Worm (Caenorhabditis elegans) whole organism, L4 larva: ENCODE data around the gene lro-1.

ENCODE experiments used
- F26F4.8 ChIP-seq: fragments of 200-800 bp; sonication (Bioruptor generic); conservative IDR thresholded peaks from 2 replicates; pipeline ENCODE4 v1.3.6; 2022; ENCODE audit warnings: missing genetic modification characterization, missing compliant biosample characterization
- F44E2.7 ChIP-seq: fragments of 200-800 bp; sonication (Bioruptor generic); IDR thresholded peaks from 2 replicates; pipeline ENCODE4 v2.1.2; 2022; ENCODE audit warnings: missing genetic modification characterization, missing compliant biosample characterization
- F49E8.2 ChIP-seq: sonication (generic microtip); optimal IDR thresholded peaks from 2 replicates; lab custom pipeline; 2016; ENCODE audit warnings: missing compliant biosample characterization, mild to moderate bottlenecking, missing genetic modification characterization, borderline replicate concordance
- aha-1 ChIP-seq: fragments of 150-350 bp; peaks from one replicate; lab custom pipeline; 2014; ENCODE audit warnings: missing biosample characterization, missing genetic modification characterization
- aly-2 ChIP-seq: sonication (generic microtip); optimal IDR thresholded peaks from 2 replicates; lab custom pipeline; 2018; ENCODE audit warnings: missing biosample characterization, missing genetic modification characterization
- ceh-20 ChIP-seq: fragments of 200-800 bp; sonication (Bioruptor generic); IDR thresholded peaks from 2 replicates; pipeline ENCODE4 v1.3.6; 2022; ENCODE audit warnings: missing genetic modification reagents, missing genetic modification characterization, missing compliant biosample characterization
- ceh-28 ChIP-seq: fragments of 150-350 bp; optimal IDR thresholded peaks from 2 replicates; lab custom pipeline; 2014; ENCODE audit warnings: missing biosample characterization, missing genetic modification reagents, missing genetic modification characterization
- ceh-32 ChIP-seq: sonication (generic microtip); optimal IDR thresholded peaks from 2 replicates; lab custom pipeline; 2016; ENCODE audit warnings: mild to moderate bottlenecking, missing genetic modification characterization, missing compliant biosample characterization; ENCODE audit not compliant: poor library complexity
- cey-2 ChIP-seq: sonication (generic microtip); optimal IDR thresholded peaks from 3 replicates; lab custom pipeline; 2017; ENCODE audit warnings: missing genetic modification characterization, mild to moderate bottlenecking, missing compliant biosample characterization, antibody characterized with exemption, borderline replicate concordance; ENCODE audit not compliant: insufficient read depth
- ctbp-1 ChIP-seq: fragments of 200-800 bp; sonication (Bioruptor generic); IDR thresholded peaks from 2 replicates; pipeline ENCODE4 v1.3.6; 2022; ENCODE audit warnings: missing genetic modification reagents, missing genetic modification characterization, missing compliant biosample characterization
- daf-16 ChIP-seq, 3 experiments: sonication (generic microtip); optimal IDR thresholded peaks; 2 replicates each; lab custom pipeline; 2016 to 2017; ENCODE audit warnings: missing genetic modification characterization in 3 of 3, missing genetic modification reagents in 3 of 3, mild to moderate bottlenecking in 2 of 3, missing compliant biosample characterization in 2 of 3, missing biosample characterization in 1 of 3, moderate library complexity in 1 of 3
- daf-8 ChIP-seq: fragments of 200-800 bp; sonication (Bioruptor generic); IDR thresholded peaks from 2 replicates; pipeline ENCODE4 v1.3.6; 2022; ENCODE audit warnings: missing genetic modification characterization, missing compliant biosample characterization
- dmd-8 ChIP-seq: fragments of 200-800 bp; sonication (Bioruptor generic); IDR thresholded peaks from 2 replicates; pipeline ENCODE4 v1.3.6; 2022; ENCODE audit warnings: missing genetic modification characterization, missing compliant biosample characterization
- dve-1 ChIP-seq: sonication (generic microtip); optimal IDR thresholded peaks from 2 replicates; lab custom pipeline; 2017; ENCODE audit warnings: antibody characterized with exemption, mild to moderate bottlenecking, missing genetic modification characterization, missing compliant biosample characterization; ENCODE audit not compliant: insufficient read depth
- egl-43 ChIP-seq: fragments of 200-800 bp; sonication (Bioruptor generic); IDR thresholded peaks from 2 replicates; pipeline ENCODE4 v1.3.6; 2022; ENCODE audit warnings: missing genetic modification reagents, missing genetic modification characterization, missing compliant biosample characterization
- gei-8 ChIP-seq: fragments of 200-800 bp; sonication (Bioruptor generic); optimal IDR thresholded peaks from 2 replicates; lab custom pipeline; 2018; ENCODE audit warnings: mild to moderate bottlenecking, missing genetic modification characterization, missing compliant biosample characterization
- hif-1 ChIP-seq, 2 experiments: sonication (generic microtip); optimal IDR thresholded peaks; 2 replicates each; lab custom pipeline; 2016 to 2017; ENCODE audit warnings: missing compliant biosample characterization in 2 of 2, missing genetic modification characterization in 2 of 2, missing genetic modification reagents in 2 of 2, missing genotype in 2 of 2, mild to moderate bottlenecking in 1 of 2
- lsy-2 ChIP-seq, 2 experiments: fragments of 150-350 bp in 1 of 2; sonication (generic microtip) in 1 of 2; optimal IDR thresholded peaks; 2 replicates each; lab custom pipeline; 2014 to 2017; ENCODE audit warnings: missing biosample characterization in 2 of 2, missing genetic modification characterization in 2 of 2
- madf-5 ChIP-seq, 2 experiments: fragments of 200-800 bp; sonication (Bioruptor generic); IDR thresholded peaks; 2 replicates each; pipeline ENCODE4 v1.3.6; 2022; ENCODE audit warnings: missing compliant biosample characterization in 2 of 2, missing genetic modification characterization in 2 of 2
- mdl-1 ChIP-seq, 2 experiments: fragments of 150-350 bp in 1 of 2; sonication (generic microtip) in 1 of 2; optimal IDR thresholded peaks; 2 replicates each; lab custom pipeline; 2014 to 2017; ENCODE audit warnings: missing biosample characterization in 2 of 2, missing genetic modification characterization in 2 of 2
- mdt-29 ChIP-seq: fragments of 200-800 bp; sonication (Bioruptor generic); IDR thresholded peaks from 2 replicates; pipeline ENCODE4 v1.3.6; 2022; ENCODE audit warnings: missing genetic modification reagents, missing genetic modification characterization, missing compliant biosample characterization
- nhr-10 ChIP-seq: fragments of 150-350 bp; optimal IDR thresholded peaks from 2 replicates; lab custom pipeline; 2014; ENCODE audit warnings: missing biosample characterization, missing genetic modification characterization
- nhr-102 ChIP-seq: sonication (generic microtip); optimal IDR thresholded peaks from 2 replicates; lab custom pipeline; 2016; ENCODE audit warnings: mild to moderate bottlenecking, missing genetic modification characterization, moderate library complexity, missing compliant biosample characterization
- nhr-25 ChIP-seq: sonication (generic microtip); optimal IDR thresholded peaks from 2 replicates; lab custom pipeline; 2017; ENCODE audit warnings: missing genetic modification characterization, mild to moderate bottlenecking, missing compliant biosample characterization, antibody characterized with exemption, moderate library complexity, borderline replicate concordance; ENCODE audit not compliant: insufficient read depth
- nhr-41 ChIP-seq: fragments of 200-800 bp; sonication (Bioruptor generic); IDR thresholded peaks from 2 replicates; pipeline ENCODE4 v1.3.6; 2022; ENCODE audit warnings: missing genetic modification reagents, missing genetic modification characterization, missing compliant biosample characterization
- nhr-6 ChIP-seq: fragments of 150-350 bp; optimal IDR thresholded peaks from 2 replicates; lab custom pipeline; 2014; ENCODE audit warnings: missing biosample characterization, missing genetic modification characterization
- pqm-1 ChIP-seq: sonication (generic microtip); optimal IDR thresholded peaks from 2 replicates; lab custom pipeline; 2017; ENCODE audit warnings: missing biosample characterization, missing genetic modification characterization
- saeg-2 ChIP-seq: fragments of 200-800 bp; sonication (Bioruptor generic); IDR thresholded peaks from 2 replicates; pipeline ENCODE4 v1.3.6; 2022; ENCODE audit warnings: missing genetic modification reagents, missing genetic modification characterization, missing compliant biosample characterization
- set-16 ChIP-seq: fragments of 200-800 bp; sonication (Bioruptor generic); IDR thresholded peaks from 2 replicates; pipeline ENCODE4 v1.3.6; 2022; ENCODE audit warnings: missing genetic modification reagents, missing genetic modification characterization, missing compliant biosample characterization
- snpc-1.2 ChIP-seq: fragments of 200-800 bp; sonication (Bioruptor generic); IDR thresholded peaks from 2 replicates; pipeline ENCODE4 v1.3.6; 2022; ENCODE audit warnings: missing genetic modification reagents, missing genetic modification characterization, missing compliant biosample characterization
- spr-1 ChIP-seq: sonication (generic microtip); optimal IDR thresholded peaks from 2 replicates; lab custom pipeline; 2016; ENCODE audit warnings: mild to moderate bottlenecking, missing genetic modification characterization, missing compliant biosample characterization
- tag-97 ChIP-seq: fragments of 200-800 bp; sonication (Bioruptor generic); IDR thresholded peaks from 2 replicates; pipeline ENCODE4 v1.3.6; 2022; ENCODE audit warnings: missing genetic modification characterization, missing compliant biosample characterization
- tra-1 ChIP-seq: fragments of 200-800 bp; sonication (Bioruptor generic); IDR thresholded peaks from 2 replicates; pipeline ENCODE4 v1.3.6; 2022; ENCODE audit warnings: missing genetic modification reagents, missing genetic modification characterization, missing compliant biosample characterization
- unc-39 ChIP-seq: sonication (generic microtip); optimal IDR thresholded peaks from 2 replicates; lab custom pipeline; 2017; ENCODE audit warnings: missing biosample characterization, missing genetic modification characterization
- unc-62 ChIP-seq, 3 experiments: fragments of 150-350 bp in 1 of 3; sonication (generic microtip); optimal IDR thresholded peaks in 2 of 3; peaks in 1 of 3; 1 replicate in 1 of 3; 2 replicates in 2 of 3; lab custom pipeline; 2014 to 2017; ENCODE audit warnings: missing biosample characterization in 3 of 3, missing genetic modification characterization in 3 of 3, missing genetic modification reagents in 3 of 3, missing genotype in 1 of 3
- vab-7 ChIP-seq: fragments of 200-800 bp; sonication (Bioruptor generic); IDR thresholded peaks from 2 replicates; pipeline ENCODE4 v1.3.6; 2022; ENCODE audit warnings: missing genetic modification reagents, missing genetic modification characterization, missing compliant biosample characterization
- ztf-11 ChIP-seq: fragments of 150-350 bp; optimal IDR thresholded peaks from 2 replicates; lab custom pipeline; 2014; ENCODE audit warnings: missing biosample characterization, missing genetic modification characterization

Gene lro-1

ce11 chrX:6296402-6296844 lies 24.5 kb downstream of the lro-1 start (continued):
- TF ChIP-seq tra-1 (GFP tag; lab: Robert Waterston, UW) (peak; percentile 98), ztf-11 (tag; lab: Kevin White, UChicago) (peak; percentile 96), nhr-102 (tag; lab: Kevin White, UChicago) (peak; percentile 100), egl-43 (GFP tag; lab: Robert Waterston, UW) (peak; percentile 100), ceh-28 (peak; percentile 96), daf-8 (0 out of 2 replicates have a peak, but pooled peaks have one; percentile 83), aly-2 (tag; lab: Kevin White, UChicago) (no peak), gei-8 (GFP tag; lab: Kevin White, UChicago) (peak; percentile 96), cey-2 (tag; lab: Kevin White, UChicago) (peak; percentile 56), nhr-10 (peak; percentile 100), madf-5 (GFP tag; IDR thresholded peaks at IDR 0.05; lab: Robert Waterston, UW) (peak; percentile 65 to 98; a peak in 3 of 4 replicates), dmd-8 (GFP tag; lab: Robert Waterston, UW) (peak; percentile 83), lsy-2 (tag; optimal IDR thresholded peaks at IDR 0.05; lab: Kevin White, UChicago) (peak; percentile 96 to 97), tag-97 (GFP tag; lab: Robert Waterston, UW) (peak; percentile 91; the same call in 1 of the 2 replicates), ctbp-1 (peak; percentile 99), saeg-2 (GFP tag; lab: Robert Waterston, UW) (peak; percentile 99), pqm-1 (tag; lab: Kevin White, UChicago) (peak; percentile 46), nhr-25 (tag; lab: Kevin White, UChicago) (peak; percentile 98), snpc-1.2 (GFP tag; lab: Robert Waterston, UW) (no peak), F44E2.7 (peak; percentile 92), aha-1 (tag; lab: Kevin White, UChicago) (peak; percentile 100), nhr-6 (tag; lab: Kevin White, UChicago) (peak; percentile 99), nhr-41 (GFP tag; lab: Robert Waterston, UW) (peak; percentile 91), daf-16 (GFP tag; optimal IDR thresholded peaks at IDR 0.05; lab: Kevin White, UChicago) (peak; percentile 97 to 98), daf-16 (tag; optimal IDR thresholded peaks at IDR 0.05; lab: Kevin White, UChicago) (peak; percentile 96), ceh-20 (GFP tag; lab: Robert Waterston, UW) (peak; percentile 99), F49E8.2 (tag; lab: Kevin White, UChicago) (peak; percentile 19), ceh-32 (tag; lab: Kevin White, UChicago) (peak; percentile 91), unc-39 (tag; lab: Kevin White, UChicago) (no peak), mdt-29 (GFP tag; lab: Robert Waterston, UW) (peak; percentile 96), set-16 (GFP tag; lab: Robert Waterston, UW) (no peak)

DNA sequence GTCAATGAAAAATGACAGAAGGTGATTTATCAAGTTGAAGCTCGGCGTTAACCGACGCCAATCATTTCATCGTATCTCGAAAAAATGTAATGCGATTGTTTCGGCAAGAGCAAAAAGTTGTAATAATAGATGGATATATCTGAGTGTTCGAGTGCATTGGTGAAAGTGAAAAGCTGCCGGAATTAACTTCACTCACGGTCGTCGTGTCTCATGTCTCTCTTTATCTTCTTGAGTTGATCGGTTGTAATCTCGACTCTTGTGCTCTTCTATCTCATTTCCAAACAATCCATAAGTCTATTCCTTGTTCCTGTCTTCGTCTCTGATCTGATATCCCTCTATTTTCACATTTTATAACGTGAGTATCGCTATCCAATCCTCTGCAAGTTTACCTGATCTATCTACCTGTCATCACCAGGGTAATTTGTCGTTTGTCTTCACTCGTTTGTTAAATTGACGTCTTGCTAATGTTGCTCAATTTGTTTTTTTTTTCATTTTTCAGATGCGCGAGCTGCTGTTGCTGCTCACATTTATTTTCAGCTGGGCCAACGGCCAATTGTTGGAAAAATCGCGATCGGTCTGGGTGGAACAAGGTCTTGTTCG lies 27.9 kb downstream of the lro-1 start, which contains the start of gene cest-16:
Gene cest-16, plus strand, starts transcription at position 302 of the 600 bp plus-strand sequence.
- TF ChIP-seq unc-62 (GFP tag; optimal IDR thresholded peaks at IDR 0.05 in 1 of 2; lab: Kevin White, UChicago), result peak in 1 of 2 experiments; percentile 86
- no peak for TF ChIP-seq unc-62 (tag; optimal IDR thresholded peaks at IDR 0.05; lab: Kevin White, UChicago)
- TF ChIP-seq hif-1 (tag; optimal IDR thresholded peaks at IDR 0.05; lab: Kevin White, UChicago), result no peak
- TF ChIP-seq vab-7 (GFP tag; lab: Robert Waterston, UW), result no peak

ce11 chrX:6311391-6311790 lies 39.5 kb downstream of the lro-1 start, which contains the start of gene npr-38:
Gene npr-38, plus strand, starts transcription at chrX:6311691.
- TF ChIP-seq aha-1 (tag; lab: Kevin White, UChicago) (no peak), mdl-1 (tag; optimal IDR thresholded peaks at IDR 0.05; lab: Kevin White, UChicago) (no peak), dve-1 (no peak), spr-1 (tag; lab: Kevin White, UChicago) (no peak), F26F4.8 (GFP tag; lab: Robert Waterston, UW) (no peak)
